Worm (Caenorhabditis elegans) whole organism, late embryonic: Measurements from ENCODE around the gene myrf-2.

Experiments
- ahr-1 ChIP-seq: sonication (generic microtip); optimal IDR thresholded peaks from 2 replicates; lab custom pipeline; 2016; ENCODE audit warnings: missing genetic modification characterization, missing compliant biosample characterization
- ama-1 ChIP-seq: fragments of 150-350 bp; optimal IDR thresholded peaks from 2 replicates; lab custom pipeline; 2014
- ceh-30 ChIP-seq: fragments of 150-350 bp; optimal IDR thresholded peaks from 2 replicates; lab custom pipeline; 2014; ENCODE audit warnings: missing biosample characterization, missing genetic modification characterization
- ceh-45 ChIP-seq: fragments of 200-800 bp; sonication (Bioruptor generic); IDR thresholded peaks from 2 replicates; pipeline ENCODE4 v1.3.6; 2022; ENCODE audit warnings: missing genetic modification reagents, missing genetic modification characterization, missing compliant biosample characterization
- fax-1 ChIP-seq: sonication (generic microtip); optimal IDR thresholded peaks from 2 replicates; lab custom pipeline; 2016; ENCODE audit warnings: missing genotype, missing genetic modification characterization, missing compliant biosample characterization
- hlh-6 ChIP-seq: sonication (generic microtip); optimal IDR thresholded peaks from 2 replicates; lab custom pipeline; 2016; ENCODE audit warnings: missing genotype, missing genetic modification characterization, missing compliant biosample characterization
- madf-2 ChIP-seq: sonication (generic microtip); optimal IDR thresholded peaks from 2 replicates; lab custom pipeline; 2017; ENCODE audit warnings: missing genetic modification characterization, missing compliant biosample characterization
- nhr-11 ChIP-seq: fragments of 150-350 bp; optimal IDR thresholded peaks from 2 replicates; lab custom pipeline; 2014; ENCODE audit warnings: missing biosample characterization, missing genetic modification characterization
- pax-1 ChIP-seq: fragments of 150-350 bp; optimal IDR thresholded peaks from 2 replicates; lab custom pipeline; 2014; ENCODE audit warnings: missing biosample characterization, missing genetic modification characterization
- pha-4 ChIP-seq: fragments of 150-350 bp; optimal IDR thresholded peaks from 2 replicates; lab custom pipeline; 2018; ENCODE audit warnings: missing biosample characterization, missing genetic modification reagents, missing genetic modification characterization
- tbx-2 ChIP-seq: sonication (generic microtip); optimal IDR thresholded peaks from 2 replicates; lab custom pipeline; 2016; ENCODE audit warnings: missing genetic modification characterization, missing compliant biosample characterization

ce11 chrX:10206008-10206407, 11.8 kb upstream of the myrf-2 start:
- TF ChIP-seq nhr-11 (no peak), ahr-1 (no peak), pha-4 (no peak), fax-1 (tag; lab: Kevin White, UChicago) (no peak), ceh-30 (no peak), ceh-45 (GFP tag; lab: Robert Waterston, UW) (no peak), ama-1 (no peak), pax-1 (tag; lab: Kevin White, UChicago) (no peak), tbx-2 (tag; lab: Kevin White, UChicago) (no peak), hlh-6 (tag; lab: Kevin White, UChicago) (no peak), madf-2 (tag; lab: Kevin White, UChicago) (no peak)
